Worm (Caenorhabditis elegans): ENCODE measurements around the gene fbf-2.

ce11 chrII:6113842-6114441, 22.7 kb upstream of the fbf-2 start:
- TF ChIP-seq pqm-1 (tag; optimal IDR thresholded peaks at IDR 0.05) (no peak), fos-1 (tag; optimal IDR thresholded peaks at IDR 0.05) (no peak), nhr-11 (tag; optimal IDR thresholded peaks at IDR 0.05) (no peak), lsy-2 (tag; optimal IDR thresholded peaks at IDR 0.05) (no peak), nhr-28 (tag; optimal IDR thresholded peaks at IDR 0.05) (no peak), nhr-111 (GFP tag; optimal IDR thresholded peaks at IDR 0.05) (no peak)

Data from whole organism, L4 larva.